Worm (Caenorhabditis elegans) whole organism, early embryonic: Measurements from ENCODE around the gene mrpl-48.

ENCODE experiments used
- B0310.2 ChIP-seq: sonication (generic microtip); optimal IDR thresholded peaks from 2 replicates; lab custom pipeline; 2016; ENCODE audit warnings: mild to moderate bottlenecking, missing genetic modification characterization, missing compliant biosample characterization
- aly-1 ChIP-seq: sonication (generic microtip); optimal IDR thresholded peaks from 2 replicates; lab custom pipeline; 2016; ENCODE audit warnings: missing genetic modification characterization, missing compliant biosample characterization
- ama-1 ChIP-seq: fragments of 150-350 bp; optimal IDR thresholded peaks from 2 replicates; lab custom pipeline; 2014
- flt-1 ChIP-seq: fragments of 200-800 bp; sonication (Bioruptor generic); IDR thresholded peaks from 2 replicates; pipeline ENCODE4 v1.3.6; 2022; ENCODE audit warnings: missing genetic modification characterization, missing compliant biosample characterization
- hnd-1 ChIP-seq: sonication (generic microtip); optimal IDR thresholded peaks from 2 replicates; lab custom pipeline; 2016; ENCODE audit warnings: missing genetic modification characterization, missing compliant biosample characterization
- sea-1 ChIP-seq: fragments of 200-800 bp; sonication (Bioruptor generic); conservative IDR thresholded peaks from 2 replicates; pipeline ENCODE4 v1.3.6; 2022; ENCODE audit warnings: missing genetic modification characterization, missing compliant biosample characterization
- tbx-37 ChIP-seq: fragments of 200-800 bp; sonication (Bioruptor generic); conservative IDR thresholded peaks from 2 replicates; pipeline ENCODE4 v1.3.6; 2022; ENCODE audit warnings: missing genetic modification reagents, missing genetic modification characterization, missing compliant biosample characterization

ce11 chrV:5587955-5588354 lies 5.6 kb upstream of the mrpl-48 start:
- TF ChIP-seq hnd-1 (tag; lab: Kevin White, UChicago) (no peak), ama-1 (lab: Kevin White, UChicago) (no peak), tbx-37 (GFP tag; lab: Robert Waterston, UW) (no peak), sea-1 (GFP tag; lab: Robert Waterston, UW) (no peak), B0310.2 (no peak), aly-1 (tag; lab: Kevin White, UChicago) (no peak), flt-1 (GFP tag; lab: Robert Waterston, UW) (no peak)
